Worm (Caenorhabditis elegans): Measurements from ENCODE around the gene K02F3.2.
A peak's percentile ranks its signal among the peaks of the same experiment; 100 is the strongest.

The K02F3.2 gene

ce11 chrIII:822546-823272 lies 22.9 kb upstream of the K02F3.2 start, which contains the start of gene clec-149:
TSS of gene clec-149 (plus strand) at chrIII:823222.
- TF ChIP-seq pag-3 (tag; optimal IDR thresholded peaks at IDR 0.05; ENCODE audit: borderline replicate concordance, insufficient read depth) = no peak
- TF ChIP-seq lin-35 (GFP tag; optimal IDR thresholded peaks at IDR 0.05) = no peak
- no peak for TF ChIP-seq ceh-90 (tag; optimal IDR thresholded peaks at IDR 0.05)
- peak; percentile 29 for TF ChIP-seq nhr-71 (tag; optimal IDR thresholded peaks at IDR 0.05)
- no peak for TF ChIP-seq swsn-7 (tag; optimal IDR thresholded peaks at IDR 0.05)
- peak; percentile 29 for TF ChIP-seq dsc-1 (tag; optimal IDR thresholded peaks at IDR 0.05)
- peak; percentile 18 for TF ChIP-seq unc-130 (tag; optimal IDR thresholded peaks at IDR 0.05)
- TF ChIP-seq lsy-2 (tag; optimal IDR thresholded peaks at IDR 0.05) = peak in 1 of 2 experiments; percentile 35
- peak; percentile 12 for TF ChIP-seq snu-23 (GFP tag; optimal IDR thresholded peaks at IDR 0.05)
- no peak for TF ChIP-seq nhr-84 (tag; optimal IDR thresholded peaks at IDR 0.05)
- TF ChIP-seq lin-14 (GFP tag; optimal IDR thresholded peaks at IDR 0.05) = peak; percentile 43
- TF ChIP-seq rnt-1 (tag; optimal IDR thresholded peaks at IDR 0.05) = peak; percentile 68

- TF ChIP-seq dpl-1 (GFP tag; optimal IDR thresholded peaks at IDR 0.05) (no peak), nhr-90 (tag; optimal IDR thresholded peaks at IDR 0.05; ENCODE audit: poor library complexity) (no peak), hpl-2 (GFP tag; optimal IDR thresholded peaks at IDR 0.05) (no peak), blmp-1 (tag; optimal IDR thresholded peaks at IDR 0.05) (peak; percentile 28), hlh-17 (GFP tag; optimal IDR thresholded peaks at IDR 0.05; ENCODE audit: borderline replicate concordance) (no peak)
These were observed 20.4 kb upstream of the K02F3.2 start for ce11 chrIII:825256-825655.

DNA sequence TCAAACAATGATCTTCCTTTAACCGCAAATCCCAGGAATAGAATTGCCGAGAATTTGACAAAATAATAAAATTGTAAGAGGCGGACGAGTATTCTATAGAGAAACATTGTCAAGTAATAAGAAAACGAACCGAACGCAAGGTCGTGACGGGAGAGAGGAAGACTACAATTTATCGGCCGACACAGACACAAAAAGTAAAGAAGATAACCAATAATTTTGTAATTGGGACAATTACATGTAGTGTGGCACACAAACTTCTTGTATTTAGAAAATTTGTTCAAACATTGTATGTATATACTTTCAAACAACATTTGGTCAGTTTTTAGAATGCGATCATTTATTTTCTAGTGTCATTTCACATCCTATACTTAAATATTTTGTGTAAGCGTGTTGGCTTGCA lies 13.7 kb upstream of the K02F3.2 start, which contains the start of gene ceeh-1:
Gene ceeh-1, minus strand, starts transcription at position 317 of the 400 bp plus-strand sequence.
- TF ChIP-seq efl-1 (optimal IDR thresholded peaks at IDR 0.05) = no peak
- no peak for TF ChIP-seq efl-1 (GFP tag; optimal IDR thresholded peaks at IDR 0.05 in 1 of 2)
- peak; percentile 3 for TF ChIP-seq nhr-20 (tag; optimal IDR thresholded peaks at IDR 0.05)
- peak in 1 of 2 experiments; percentile 13 for TF ChIP-seq lsy-2 (tag; optimal IDR thresholded peaks at IDR 0.05)
- no peak for TF ChIP-seq alr-1 (tag; optimal IDR thresholded peaks at IDR 0.05; ENCODE audit: borderline replicate concordance)
- TF ChIP-seq irx-1 (tag; optimal IDR thresholded peaks at IDR 0.05) = no peak
- TF ChIP-seq elt-3 (tag; optimal IDR thresholded peaks at IDR 0.05) = peak in 1 of 6 experiments; percentile 27
- no peak for TF ChIP-seq unc-62 (GFP tag; optimal IDR thresholded peaks at IDR 0.05)
- no peak for TF ChIP-seq nhr-47 (tag; optimal IDR thresholded peaks at IDR 0.05)
- TF ChIP-seq nhr-85 (tag) = peak; percentile 45
- TF ChIP-seq lin-14 (GFP tag; optimal IDR thresholded peaks at IDR 0.05) = peak; percentile 47

ce11 chrIII:832855-833504 lies 12.7 kb upstream of the K02F3.2 start, which contains the start of gene zip-2:
TSS of gene zip-2 (plus strand) at chrIII:832982.
- peak; percentile 43 for TF ChIP-seq pqm-1 (tag; optimal IDR thresholded peaks at IDR 0.05)
- no peak for TF ChIP-seq C04F5.9 (tag; optimal IDR thresholded peaks at IDR 0.05)
- peak; percentile 36 for TF ChIP-seq snu-23 (GFP tag; optimal IDR thresholded peaks at IDR 0.05)
- no peak for TF ChIP-seq ceh-90 (tag; optimal IDR thresholded peaks at IDR 0.05)
- peak in 2 of 6 experiments; percentile 54 to 74 for TF ChIP-seq elt-3 (tag; optimal IDR thresholded peaks at IDR 0.05)
- TF ChIP-seq dsc-1 (tag; optimal IDR thresholded peaks at IDR 0.05) = no peak
- TF ChIP-seq lir-3 (tag; optimal IDR thresholded peaks at IDR 0.05; ENCODE audit: poor library complexity) = peak; percentile 7
- TF ChIP-seq hpl-2 (GFP tag; optimal IDR thresholded peaks at IDR 0.05) = no peak
- TF ChIP-seq zag-1 (tag; optimal IDR thresholded peaks at IDR 0.05) = no peak
- TF ChIP-seq lsy-2 (tag; optimal IDR thresholded peaks at IDR 0.05) = peak in 1 of 2 experiments; percentile 9
- TF ChIP-seq lin-39 (tag; optimal IDR thresholded peaks at IDR 0.05) = no peak
- no peak for TF ChIP-seq fkh-10 (GFP tag; optimal IDR thresholded peaks at IDR 0.05)
- no peak for TF ChIP-seq unc-98 (GFP tag; IDR thresholded peaks at IDR 0.05)
- no peak for TF ChIP-seq unc-86 (tag; optimal IDR thresholded peaks at IDR 0.05)
- no peak for TF ChIP-seq ces-1 (GFP tag; optimal IDR thresholded peaks at IDR 0.05)
- TF ChIP-seq mef-2 (tag; optimal IDR thresholded peaks at IDR 0.05) = peak; percentile 2
- TF ChIP-seq nhr-84 (tag; optimal IDR thresholded peaks at IDR 0.05) = no peak
- TF ChIP-seq nhr-76 (tag; optimal IDR thresholded peaks at IDR 0.05) = no peak
- TF ChIP-seq lin-35 (GFP tag; optimal IDR thresholded peaks at IDR 0.05) = peak in 1 of 2 experiments; percentile 48
- TF ChIP-seq elt-2 (tag; optimal IDR thresholded peaks at IDR 0.05) = peak; percentile 66
- peak in 1 of 3 experiments; percentile 18 for TF ChIP-seq dpl-1 (GFP tag; optimal IDR thresholded peaks at IDR 0.05)
- no peak for TF ChIP-seq egl-13 (tag; optimal IDR thresholded peaks at IDR 0.05)
- peak; percentile 39 for TF ChIP-seq blmp-1 (tag; optimal IDR thresholded peaks at IDR 0.05)
- peak; percentile 19 for TF ChIP-seq C16A3.4 (tag; optimal IDR thresholded peaks at IDR 0.05)
- TF ChIP-seq aha-1 (tag; optimal IDR thresholded peaks at IDR 0.05) = no peak
- TF ChIP-seq efl-1 (optimal IDR thresholded peaks at IDR 0.05) = no peak
- peak in 1 of 2 experiments; percentile 90 for TF ChIP-seq efl-1 (GFP tag; optimal IDR thresholded peaks at IDR 0.05 in 1 of 2)
- TF ChIP-seq nhr-71 (tag; optimal IDR thresholded peaks at IDR 0.05) = peak; percentile 52
- no peak for TF ChIP-seq sptf-1 (tag; optimal IDR thresholded peaks at IDR 0.05)
